Worm (Caenorhabditis elegans): ENCODE results near the gene F21D9.11.
"Not testable (repeated sequence)": the region's sequence is repeated elsewhere in the genome, so short reads cannot be mapped to it uniquely, and the experiment has no call there.

- TF ChIP-seq dao-5, him-1, W03F9.2 (tag; optimal IDR thresholded peaks at IDR 0.05): not testable (repeated sequence)
Measured at ce11 chrV:19264148-19264547, 12.2 kb downstream of the F21D9.11 start, which contains the start of gene F21D9.1.
